Fruit fly (Drosophila melanogaster) Kc167 (cell line): Measurements from ENCODE around the gene Glyat.

ENCODE experiments used
- h ChIP-seq: fragments of >200 bp; optimal IDR thresholded peaks from 3 replicates; lab custom pipeline; 2018; ENCODE audit warnings: missing external identifiers
- psq ChIP-seq: fragments of >200 bp; optimal IDR thresholded peaks from 2 replicates; lab custom pipeline; 2017; ENCODE audit warnings: missing external identifiers
- ttk ChIP-seq: sonication (Bioruptor generic); optimal IDR thresholded peaks from 2 replicates; lab custom pipeline; 2017; ENCODE audit warnings: missing external identifiers

DNA sequence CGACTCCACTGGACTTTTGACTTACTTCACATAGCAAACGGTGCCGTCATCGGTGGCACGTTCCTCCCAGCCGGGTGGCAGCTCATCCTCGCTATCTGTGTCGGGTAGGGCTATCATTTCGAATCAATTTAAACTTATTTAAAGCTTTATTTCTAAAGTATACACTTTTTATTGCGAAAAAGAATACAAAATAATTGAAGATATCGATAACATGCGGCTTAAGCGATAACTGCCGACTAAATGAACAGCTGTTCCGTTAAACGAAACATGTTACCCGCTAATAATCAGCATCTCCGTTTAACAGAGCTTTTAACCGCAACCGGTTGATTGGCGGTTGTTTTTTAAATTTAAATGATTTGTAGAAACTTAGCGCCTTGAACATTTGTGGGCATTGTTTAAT, 6.4 kb downstream of the Glyat start, which contains the start of gene Wwox:
- TF ChIP-seq psq (lab: Kevin White, UChicago), result no peak
- no peak for TF ChIP-seq h (lab: Kevin White, UChicago)
- no peak for TF ChIP-seq ttk (lab: Kevin White, UChicago)
